Worm (Caenorhabditis elegans) whole organism, L1 larva: ENCODE data around the gene F57F4.1.

ENCODE experiments used
- Y116A8C.19 ChIP-seq: sonication (generic microtip); optimal IDR thresholded peaks from 2 replicates; lab custom pipeline; 2016; ENCODE audit warnings: missing compliant biosample characterization, missing genetic modification characterization, borderline replicate concordance
- aha-1 ChIP-seq: fragments of 150-350 bp; optimal IDR thresholded peaks from 2 replicates; lab custom pipeline; 2014; ENCODE audit warnings: missing biosample characterization, missing genetic modification characterization
- alr-1 ChIP-seq: fragments of 200-800 bp; sonication (Bioruptor generic); optimal IDR thresholded peaks from 2 replicates; lab custom pipeline; 2018; ENCODE audit warnings: borderline replicate concordance, mild to moderate bottlenecking, missing genetic modification characterization, missing compliant biosample characterization
- aly-2 ChIP-seq: fragments of 150-350 bp; optimal IDR thresholded peaks from 2 replicates; lab custom pipeline; 2014; ENCODE audit warnings: missing biosample characterization, missing genetic modification characterization
- ama-1 ChIP-seq: fragments of 150-350 bp; optimal IDR thresholded peaks from 2 replicates; lab custom pipeline; 2014
- ceh-8 ChIP-seq: fragments of 200-800 bp; sonication (Bioruptor generic); optimal IDR thresholded peaks from 2 replicates; lab custom pipeline; 2018; ENCODE audit warnings: mild to moderate bottlenecking, missing genetic modification characterization, moderate library complexity, missing compliant biosample characterization
- ceh-90 ChIP-seq: sonication (generic microtip); optimal IDR thresholded peaks from 2 replicates; lab custom pipeline; 2016; ENCODE audit warnings: missing genetic modification characterization, missing compliant biosample characterization
- dsc-1 ChIP-seq: sonication (generic microtip); optimal IDR thresholded peaks from 2 replicates; lab custom pipeline; 2016; ENCODE audit warnings: mild to moderate bottlenecking, missing genetic modification characterization, missing compliant biosample characterization
- efl-3 ChIP-seq: fragments of 200-800 bp; sonication (Bioruptor generic); optimal IDR thresholded peaks from 2 replicates; lab custom pipeline; 2018; ENCODE audit warnings: mild to moderate bottlenecking, missing genetic modification characterization, missing compliant biosample characterization
- egl-13 ChIP-seq: sonication (generic microtip); optimal IDR thresholded peaks from 2 replicates; lab custom pipeline; 2016; ENCODE audit warnings: missing genotype, missing genetic modification reagents, missing genetic modification characterization, missing compliant biosample characterization
- elt-2 ChIP-seq: sonication (generic microtip); optimal IDR thresholded peaks from 2 replicates; lab custom pipeline; 2016; ENCODE audit warnings: missing genetic modification characterization, mild to moderate bottlenecking, inconsistent platforms, missing compliant biosample characterization, missing genetic modification reagents
- ets-5 ChIP-seq: fragments of 200-800 bp; sonication (Bioruptor generic); IDR thresholded peaks from 2 replicates; pipeline ENCODE4 v1.3.6; 2022; ENCODE audit warnings: missing genetic modification characterization, missing compliant biosample characterization
- fkh-10 ChIP-seq: sonication (generic microtip); optimal IDR thresholded peaks from 2 replicates; lab custom pipeline; 2017; ENCODE audit warnings: missing biosample characterization, missing genetic modification reagents, missing genetic modification characterization
- fkh-4 ChIP-seq: sonication (generic microtip); optimal IDR thresholded peaks from 2 replicates; lab custom pipeline; 2016; ENCODE audit warnings: missing compliant biosample characterization, missing genetic modification characterization, borderline replicate concordance
- fkh-8 ChIP-seq: sonication (generic microtip); optimal IDR thresholded peaks from 2 replicates; lab custom pipeline; 2016; ENCODE audit warnings: mild to moderate bottlenecking, missing genetic modification characterization, missing compliant biosample characterization
- fos-1 ChIP-seq: fragments of 150-350 bp; optimal IDR thresholded peaks from 2 replicates; lab custom pipeline; 2014; ENCODE audit warnings: missing biosample characterization, missing genetic modification characterization
- hlh-17 ChIP-seq: fragments of 200-800 bp; sonication (Bioruptor generic); optimal IDR thresholded peaks from 2 replicates; lab custom pipeline; 2018; ENCODE audit warnings: missing genetic modification characterization, mild to moderate bottlenecking, missing compliant biosample characterization, moderate library complexity, borderline replicate concordance
- hpl-2 ChIP-seq: fragments of 150-350 bp; optimal IDR thresholded peaks from 2 replicates; lab custom pipeline; 2014; ENCODE audit warnings: missing biosample characterization, missing genetic modification reagents, missing genetic modification characterization
- irx-1 ChIP-seq: sonication (generic microtip); optimal IDR thresholded peaks from 2 replicates; lab custom pipeline; 2016; ENCODE audit warnings: missing genetic modification characterization, missing compliant biosample characterization
- jun-1 ChIP-seq: fragments of 150-350 bp; optimal IDR thresholded peaks from 2 replicates; lab custom pipeline; 2014; ENCODE audit warnings: missing biosample characterization, missing genetic modification reagents, missing genetic modification characterization
- lin-13 ChIP-seq: fragments of 150-350 bp; optimal IDR thresholded peaks from 2 replicates; lab custom pipeline; 2014; ENCODE audit warnings: missing biosample characterization, missing genetic modification reagents, missing genetic modification characterization
- lin-14 ChIP-seq: fragments of 200-800 bp; sonication (Bioruptor generic); optimal IDR thresholded peaks from 2 replicates; lab custom pipeline; 2018; ENCODE audit warnings: mild to moderate bottlenecking, missing genetic modification characterization, moderate library complexity, missing compliant biosample characterization
- lin-15B ChIP-seq: fragments of 150-350 bp; sonication (generic microtip); optimal IDR thresholded peaks from 3 replicates; lab custom pipeline; 2014; ENCODE audit warnings: missing biosample characterization, missing genetic modification characterization
- lin-35 ChIP-seq, 2 experiments: fragments of 150-350 bp; optimal IDR thresholded peaks; 2 replicates each; lab custom pipeline; 2014; ENCODE audit warnings: missing biosample characterization in 2 of 2, missing genetic modification characterization in 2 of 2, missing genetic modification reagents in 2 of 2
- lin-39 ChIP-seq: fragments of 150-350 bp; optimal IDR thresholded peaks from 2 replicates; lab custom pipeline; 2014; ENCODE audit warnings: missing biosample characterization, missing genetic modification reagents, missing genetic modification characterization
- lsy-2 ChIP-seq, 2 experiments: fragments of 150-350 bp; optimal IDR thresholded peaks; 2 replicates each; lab custom pipeline; 2014; ENCODE audit warnings: missing biosample characterization in 2 of 2, missing genetic modification characterization in 2 of 2
- mdl-1 ChIP-seq, 2 experiments: fragments of 150-350 bp; optimal IDR thresholded peaks; 2 replicates each; lab custom pipeline; 2014 to 2017; ENCODE audit warnings: missing biosample characterization in 2 of 2, missing genetic modification characterization in 2 of 2, inconsistent platforms in 1 of 2
- nhr-11 ChIP-seq: fragments of 150-350 bp; optimal IDR thresholded peaks from 2 replicates; lab custom pipeline; 2014; ENCODE audit warnings: missing biosample characterization, missing genetic modification characterization
- nhr-20 ChIP-seq: sonication (generic microtip); optimal IDR thresholded peaks from 2 replicates; lab custom pipeline; 2016; ENCODE audit warnings: mild to moderate bottlenecking, missing genetic modification characterization, missing compliant biosample characterization
- nhr-71 ChIP-seq: sonication (generic microtip); optimal IDR thresholded peaks from 2 replicates; lab custom pipeline; 2016; ENCODE audit warnings: mild to moderate bottlenecking, missing genetic modification characterization, moderate library complexity, missing compliant biosample characterization
- nhr-77 ChIP-seq: fragments of 150-350 bp; optimal IDR thresholded peaks from 2 replicates; lab custom pipeline; 2014; ENCODE audit warnings: missing biosample characterization, missing genetic modification characterization
- nhr-84 ChIP-seq: sonication (generic microtip); optimal IDR thresholded peaks from 2 replicates; lab custom pipeline; 2017; ENCODE audit warnings: missing biosample characterization, missing genetic modification characterization
- pax-3 ChIP-seq: fragments of 200-800 bp; sonication (Bioruptor generic); optimal IDR thresholded peaks from 2 replicates; lab custom pipeline; 2018; ENCODE audit warnings: mild to moderate bottlenecking, missing genetic modification characterization, moderate library complexity, missing compliant biosample characterization
- pqm-1 ChIP-seq: sonication (generic microtip); optimal IDR thresholded peaks from 3 replicates; lab custom pipeline; 2017; ENCODE audit warnings: missing biosample characterization, missing genetic modification characterization
- snu-23 ChIP-seq: sonication (generic microtip); optimal IDR thresholded peaks from 2 replicates; lab custom pipeline; 2016; ENCODE audit warnings: missing genetic modification characterization, missing compliant biosample characterization
- sox-4 ChIP-seq: sonication (generic microtip); optimal IDR thresholded peaks from 2 replicates; lab custom pipeline; 2016; ENCODE audit warnings: missing genetic modification characterization, missing compliant biosample characterization
- sptf-1 ChIP-seq: fragments of 150-350 bp; optimal IDR thresholded peaks from 2 replicates; lab custom pipeline; 2014; ENCODE audit warnings: missing biosample characterization, missing genetic modification characterization
- sup-37 ChIP-seq: fragments of 200-800 bp; sonication (Bioruptor generic); optimal IDR thresholded peaks from 2 replicates; lab custom pipeline; 2018; ENCODE audit warnings: mild to moderate bottlenecking, missing genetic modification characterization, missing compliant biosample characterization
- swsn-7 ChIP-seq: sonication (generic microtip); optimal IDR thresholded peaks from 2 replicates; lab custom pipeline; 2016; ENCODE audit warnings: missing genetic modification characterization, missing compliant biosample characterization
- tbx-2 ChIP-seq: sonication (generic microtip); optimal IDR thresholded peaks from 2 replicates; lab custom pipeline; 2016; ENCODE audit warnings: missing genetic modification characterization, missing compliant biosample characterization
- tlp-1 ChIP-seq: fragments of 150-350 bp; optimal IDR thresholded peaks from 2 replicates; lab custom pipeline; 2014; ENCODE audit warnings: missing biosample characterization, missing genetic modification characterization
- unc-62 ChIP-seq: fragments of 150-350 bp; optimal IDR thresholded peaks from 2 replicates; lab custom pipeline; 2014; ENCODE audit warnings: missing biosample characterization, missing genetic modification reagents, missing genetic modification characterization
- unc-98 ChIP-seq: fragments of 200-800 bp; sonication (Bioruptor generic); IDR thresholded peaks from 2 replicates; pipeline ENCODE4 v1.3.6; 2022; ENCODE audit warnings: missing genetic modification characterization, missing compliant biosample characterization
- vab-15 ChIP-seq: sonication (generic microtip); optimal IDR thresholded peaks from 2 replicates; lab custom pipeline; 2017; ENCODE audit warnings: missing genotype, mild to moderate bottlenecking, missing genetic modification characterization, missing compliant biosample characterization
- xbp-1 ChIP-seq: sonication (generic microtip); optimal IDR thresholded peaks from 2 replicates; lab custom pipeline; 2016; ENCODE audit warnings: missing genetic modification characterization, missing compliant biosample characterization
- zag-1 ChIP-seq: fragments of 150-350 bp; optimal IDR thresholded peaks from 2 replicates; lab custom pipeline; 2014; ENCODE audit warnings: missing biosample characterization, missing genetic modification characterization
- zip-4 ChIP-seq: fragments of 200-800 bp; sonication (Bioruptor generic); optimal IDR thresholded peaks from 2 replicates; lab custom pipeline; 2018; ENCODE audit warnings: mild to moderate bottlenecking, missing genetic modification characterization, moderate library complexity, missing compliant biosample characterization
- ztf-11 ChIP-seq, 2 experiments: sonication (generic microtip); optimal IDR thresholded peaks; 2 replicates each; lab custom pipeline; 2016 to 2017; ENCODE audit warnings: missing genetic modification characterization in 2 of 2, missing biosample characterization in 1 of 2, missing compliant biosample characterization in 1 of 2
- ztf-4 ChIP-seq: fragments of 150-350 bp; optimal IDR thresholded peaks from 2 replicates; lab custom pipeline; 2014; ENCODE audit warnings: missing biosample characterization, missing genetic modification characterization

The F57F4.1 gene

ce11 chrV:6390163-6390562, at the start of gene F57F4.1:
Gene F57F4.1 (plus strand): TSS chrV:6390463.
- no peak for TF ChIP-seq swsn-7 (tag; lab: Kevin White, UChicago)
- TF ChIP-seq unc-98 (GFP tag; lab: Robert Waterston, UW) = no peak
- TF ChIP-seq snu-23 (GFP tag; lab: Kevin White, UChicago) = no peak
- no peak for TF ChIP-seq xbp-1 (tag; lab: Kevin White, UChicago)
- TF ChIP-seq Y116A8C.19 (tag; lab: Kevin White, UChicago) = no peak
- TF ChIP-seq hpl-2 = no peak
- TF ChIP-seq nhr-20 (tag; lab: Kevin White, UChicago) = no peak
- no peak for TF ChIP-seq nhr-84 (tag; lab: Kevin White, UChicago)
- no peak for TF ChIP-seq aha-1 (tag; lab: Kevin White, UChicago)
- TF ChIP-seq zag-1 (tag; lab: Kevin White, UChicago) = no peak
- TF ChIP-seq unc-62 (GFP tag; lab: Kevin White, UChicago) = no peak
- no peak for TF ChIP-seq sptf-1 (tag; lab: Kevin White, UChicago)
- no peak for TF ChIP-seq ztf-4 (tag; lab: Kevin White, UChicago)
- TF ChIP-seq dsc-1 (tag; lab: Kevin White, UChicago) = no peak
- no peak for TF ChIP-seq irx-1 (tag; lab: Kevin White, UChicago)
- no peak for TF ChIP-seq ceh-90 (tag; lab: Kevin White, UChicago)
- TF ChIP-seq fos-1 (tag; lab: Kevin White, UChicago) = no peak
- TF ChIP-seq lin-39 (tag; lab: Kevin White, UChicago) = no peak
- no peak for TF ChIP-seq ets-5 (GFP tag; lab: Robert Waterston, UW)
- no peak for TF ChIP-seq pqm-1 (tag; lab: Kevin White, UChicago)

ce11 chrV:6341078-6341638, 49.1 kb upstream of the F57F4.1 start:
- TF ChIP-seq zag-1 (tag; lab: Kevin White, UChicago) (no peak), fkh-10 (GFP tag; lab: Kevin White, UChicago) (peak; percentile 49), snu-23 (GFP tag; lab: Kevin White, UChicago) (peak; percentile 15), lin-13 (GFP tag; lab: Kevin White, UChicago) (no peak), lin-15B (tag; lab: Kevin White, UChicago) (no peak), aly-2 (tag; lab: Kevin White, UChicago) (no peak), lin-35 (GFP tag; optimal IDR thresholded peaks at IDR 0.05; lab: Kevin White, UChicago) (no peak), unc-62 (GFP tag; lab: Kevin White, UChicago) (no peak), ztf-11 (tag; optimal IDR thresholded peaks at IDR 0.05; lab: Kevin White, UChicago) (no peak), nhr-11 (no peak), egl-13 (tag; lab: Kevin White, UChicago) (no peak), fkh-4 (tag; lab: Kevin White, UChicago) (no peak), alr-1 (tag; lab: Kevin White, UChicago) (no peak), ets-5 (GFP tag; lab: Robert Waterston, UW) (no peak), tlp-1 (tag; lab: Kevin White, UChicago) (no peak), efl-3 (GFP tag; lab: Kevin White, UChicago) (no peak), nhr-71 (tag; lab: Kevin White, UChicago) (peak; percentile 43), tbx-2 (tag; lab: Kevin White, UChicago) (peak; percentile 9), lsy-2 (tag; optimal IDR thresholded peaks at IDR 0.05; lab: Kevin White, UChicago) (peak in 1 of 2 experiments; percentile 33), hlh-17 (GFP tag; lab: Kevin White, UChicago) (no peak), jun-1 (tag; lab: Kevin White, UChicago) (no peak), pax-3 (tag; lab: Kevin White, UChicago) (no peak), elt-2 (tag; lab: Kevin White, UChicago) (no peak), swsn-7 (tag; lab: Kevin White, UChicago) (no peak), ceh-8 (GFP tag; lab: Kevin White, UChicago) (no peak), dsc-1 (tag; lab: Kevin White, UChicago) (no peak), ama-1 (lab: Kevin White, UChicago) (no peak), nhr-77 (tag; lab: Kevin White, UChicago) (no peak), zip-4 (GFP tag; lab: Kevin White, UChicago) (no peak), sup-37 (no peak), unc-98 (GFP tag; lab: Robert Waterston, UW) (no peak), Y116A8C.19 (tag; lab: Kevin White, UChicago) (no peak), hpl-2 (no peak), xbp-1 (tag; lab: Kevin White, UChicago) (no peak), nhr-20 (tag; lab: Kevin White, UChicago) (no peak), fkh-8 (tag; lab: Kevin White, UChicago) (peak; percentile 1), mdl-1 (tag; optimal IDR thresholded peaks at IDR 0.05; lab: Kevin White, UChicago) (no peak), sox-4 (no peak), irx-1 (tag; lab: Kevin White, UChicago) (no peak), vab-15 (tag; lab: Kevin White, UChicago) (no peak), lin-14 (peak; percentile 89)
